Worm (Caenorhabditis elegans) whole organism, L1 larva: ENCODE data around the gene srxa-15.

ENCODE experiments used
- Y116A8C.19 ChIP-seq: sonication (generic microtip); optimal IDR thresholded peaks from 2 replicates; lab custom pipeline; 2016; ENCODE audit warnings: missing compliant biosample characterization, missing genetic modification characterization, borderline replicate concordance
- alr-1 ChIP-seq: fragments of 200-800 bp; sonication (Bioruptor generic); optimal IDR thresholded peaks from 2 replicates; lab custom pipeline; 2018; ENCODE audit warnings: borderline replicate concordance, mild to moderate bottlenecking, missing genetic modification characterization, missing compliant biosample characterization
- aly-2 ChIP-seq: fragments of 150-350 bp; optimal IDR thresholded peaks from 2 replicates; lab custom pipeline; 2014; ENCODE audit warnings: missing biosample characterization, missing genetic modification characterization
- blmp-1 ChIP-seq: fragments of 150-350 bp; optimal IDR thresholded peaks from 2 replicates; lab custom pipeline; 2014; ENCODE audit warnings: missing biosample characterization, missing genetic modification characterization
- ceh-88 ChIP-seq: fragments of 200-800 bp; sonication (Bioruptor generic); IDR thresholded peaks from 2 replicates; pipeline ENCODE4 v1.3.6; 2022; ENCODE audit warnings: missing genetic modification characterization, missing compliant biosample characterization
- efl-1 ChIP-seq, 4 experiments: fragments of 150-350 bp; optimal IDR thresholded peaks in 3 of 4; peaks in 1 of 4; 1 replicate in 1 of 4; 2 replicates in 3 of 4; lab custom pipeline; 2014; ENCODE audit warnings: missing biosample characterization in 2 of 4, missing genetic modification characterization in 2 of 4, missing genetic modification reagents in 2 of 4
- efl-3 ChIP-seq: fragments of 200-800 bp; sonication (Bioruptor generic); optimal IDR thresholded peaks from 2 replicates; lab custom pipeline; 2018; ENCODE audit warnings: mild to moderate bottlenecking, missing genetic modification characterization, missing compliant biosample characterization
- egl-13 ChIP-seq: sonication (generic microtip); optimal IDR thresholded peaks from 2 replicates; lab custom pipeline; 2016; ENCODE audit warnings: missing genotype, missing genetic modification reagents, missing genetic modification characterization, missing compliant biosample characterization
- elt-3 ChIP-seq, 6 experiments: fragments of 150-350 bp in 1 of 6; sonication (generic microtip); optimal IDR thresholded peaks; 2 replicates each; lab custom pipeline; 2017 to 2018; ENCODE audit warnings: missing biosample characterization in 6 of 6, missing genetic modification characterization in 6 of 6, inconsistent platforms in 1 of 6
- fos-1 ChIP-seq: fragments of 150-350 bp; optimal IDR thresholded peaks from 2 replicates; lab custom pipeline; 2014; ENCODE audit warnings: missing biosample characterization, missing genetic modification characterization
- grh-1 ChIP-seq: fragments of 200-800 bp; sonication (Bioruptor generic); IDR thresholded peaks from 2 replicates; pipeline ENCODE4 v1.3.6; 2022; ENCODE audit warnings: missing genetic modification reagents, missing genetic modification characterization, missing compliant biosample characterization
- irx-1 ChIP-seq: sonication (generic microtip); optimal IDR thresholded peaks from 2 replicates; lab custom pipeline; 2016; ENCODE audit warnings: missing genetic modification characterization, missing compliant biosample characterization
- isw-1 ChIP-seq: fragments of 200-800 bp; sonication (Bioruptor generic); IDR thresholded peaks from 2 replicates; pipeline ENCODE4 v1.3.6; 2022; ENCODE audit warnings: missing genetic modification characterization, missing compliant biosample characterization
- lin-13 ChIP-seq: fragments of 150-350 bp; optimal IDR thresholded peaks from 2 replicates; lab custom pipeline; 2014; ENCODE audit warnings: missing biosample characterization, missing genetic modification reagents, missing genetic modification characterization
- lin-15B ChIP-seq: fragments of 150-350 bp; sonication (generic microtip); optimal IDR thresholded peaks from 3 replicates; lab custom pipeline; 2014; ENCODE audit warnings: missing biosample characterization, missing genetic modification characterization
- lin-35 ChIP-seq, 2 experiments: fragments of 150-350 bp; optimal IDR thresholded peaks; 2 replicates each; lab custom pipeline; 2014; ENCODE audit warnings: missing biosample characterization in 2 of 2, missing genetic modification characterization in 2 of 2, missing genetic modification reagents in 2 of 2
- lir-3 ChIP-seq: sonication (generic microtip); optimal IDR thresholded peaks from 2 replicates; lab custom pipeline; 2016; ENCODE audit warnings: mild to moderate bottlenecking, missing genetic modification characterization, moderate library complexity, missing compliant biosample characterization; ENCODE audit not compliant: poor library complexity
- lsy-2 ChIP-seq, 2 experiments: fragments of 150-350 bp; optimal IDR thresholded peaks; 2 replicates each; lab custom pipeline; 2014; ENCODE audit warnings: missing biosample characterization in 2 of 2, missing genetic modification characterization in 2 of 2
- mab-9 ChIP-seq: fragments of 200-800 bp; sonication (Bioruptor generic); IDR thresholded peaks from 2 replicates; pipeline ENCODE4 v1.3.6; 2022; ENCODE audit warnings: missing genetic modification reagents, missing genetic modification characterization, missing compliant biosample characterization
- nhr-11 ChIP-seq: fragments of 150-350 bp; optimal IDR thresholded peaks from 2 replicates; lab custom pipeline; 2014; ENCODE audit warnings: missing biosample characterization, missing genetic modification characterization
- nhr-12 ChIP-seq: sonication (generic microtip); optimal IDR thresholded peaks from 2 replicates; lab custom pipeline; 2017; ENCODE audit warnings: missing biosample characterization, missing genetic modification characterization
- nhr-19 ChIP-seq: fragments of 200-800 bp; sonication (Bioruptor generic); conservative IDR thresholded peaks from 2 replicates; pipeline ENCODE4 v1.3.6; 2022; ENCODE audit warnings: missing genetic modification characterization, missing compliant biosample characterization
- nhr-20 ChIP-seq: sonication (generic microtip); optimal IDR thresholded peaks from 2 replicates; lab custom pipeline; 2016; ENCODE audit warnings: mild to moderate bottlenecking, missing genetic modification characterization, missing compliant biosample characterization
- nhr-28 ChIP-seq: fragments of 150-350 bp; optimal IDR thresholded peaks from 2 replicates; lab custom pipeline; 2014; ENCODE audit warnings: missing biosample characterization, missing genetic modification characterization
- nhr-71 ChIP-seq: sonication (generic microtip); optimal IDR thresholded peaks from 2 replicates; lab custom pipeline; 2016; ENCODE audit warnings: mild to moderate bottlenecking, missing genetic modification characterization, moderate library complexity, missing compliant biosample characterization
- nhr-77 ChIP-seq: fragments of 150-350 bp; optimal IDR thresholded peaks from 2 replicates; lab custom pipeline; 2014; ENCODE audit warnings: missing biosample characterization, missing genetic modification characterization
- nhr-84 ChIP-seq: sonication (generic microtip); optimal IDR thresholded peaks from 2 replicates; lab custom pipeline; 2017; ENCODE audit warnings: missing biosample characterization, missing genetic modification characterization
- pag-3 ChIP-seq: sonication (generic microtip); optimal IDR thresholded peaks from 2 replicates; lab custom pipeline; 2017; ENCODE audit warnings: missing genetic modification characterization, mild to moderate bottlenecking, missing compliant biosample characterization, antibody characterized with exemption, borderline replicate concordance; ENCODE audit not compliant: insufficient read depth
- rnt-1 ChIP-seq: sonication (generic microtip); optimal IDR thresholded peaks from 2 replicates; lab custom pipeline; 2016; ENCODE audit warnings: mild to moderate bottlenecking, missing genetic modification characterization, moderate library complexity, missing compliant biosample characterization
- sptf-1 ChIP-seq: fragments of 150-350 bp; optimal IDR thresholded peaks from 2 replicates; lab custom pipeline; 2014; ENCODE audit warnings: missing biosample characterization, missing genetic modification characterization
- swsn-7 ChIP-seq: sonication (generic microtip); optimal IDR thresholded peaks from 2 replicates; lab custom pipeline; 2016; ENCODE audit warnings: missing genetic modification characterization, missing compliant biosample characterization
- unc-30 ChIP-seq: sonication (generic microtip); optimal IDR thresholded peaks from 2 replicates; lab custom pipeline; 2017; ENCODE audit warnings: missing biosample characterization, missing genetic modification characterization
- unc-62 ChIP-seq: fragments of 150-350 bp; optimal IDR thresholded peaks from 2 replicates; lab custom pipeline; 2014; ENCODE audit warnings: missing biosample characterization, missing genetic modification reagents, missing genetic modification characterization
- unc-98 ChIP-seq: fragments of 200-800 bp; sonication (Bioruptor generic); IDR thresholded peaks from 2 replicates; pipeline ENCODE4 v1.3.6; 2022; ENCODE audit warnings: missing genetic modification characterization, missing compliant biosample characterization
- xbp-1 ChIP-seq: sonication (generic microtip); optimal IDR thresholded peaks from 2 replicates; lab custom pipeline; 2016; ENCODE audit warnings: missing genetic modification characterization, missing compliant biosample characterization
- ztf-11 ChIP-seq, 2 experiments: sonication (generic microtip); optimal IDR thresholded peaks; 2 replicates each; lab custom pipeline; 2016 to 2017; ENCODE audit warnings: missing genetic modification characterization in 2 of 2, missing biosample characterization in 1 of 2, missing compliant biosample characterization in 1 of 2

Gene srxa-15

DNA sequence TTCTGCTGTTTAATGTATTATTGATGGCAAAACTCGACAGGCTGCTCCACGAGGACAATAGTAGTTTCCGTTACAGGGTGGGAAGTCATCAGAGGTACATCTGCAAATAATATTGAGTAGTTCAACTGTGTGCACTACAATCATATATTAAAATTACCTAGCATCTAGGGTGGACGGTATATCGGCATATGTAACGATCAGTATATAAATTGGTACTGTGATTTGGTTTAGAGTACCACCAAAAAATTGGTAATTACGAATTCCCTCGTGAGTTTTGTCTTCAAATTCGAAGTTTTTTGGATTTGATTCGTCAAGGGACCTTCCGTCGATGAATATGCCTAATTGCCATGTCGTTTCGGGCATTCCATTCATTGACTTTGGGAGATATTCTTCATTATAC is 5.1 kb upstream of the srxa-15 start, which contains the start of gene ttr-13:
TSS of gene ttr-13 (minus strand) at position 101 of the 400 bp plus-strand sequence.
- no peak for TF ChIP-seq lir-3 (tag; lab: Kevin White, UChicago)
- no peak for TF ChIP-seq nhr-11 (tag; lab: Kevin White, UChicago)
- no peak for TF ChIP-seq nhr-84
- TF ChIP-seq lin-35 (GFP tag; optimal IDR thresholded peaks at IDR 0.05; lab: Kevin White, UChicago), result no peak
- no peak for TF ChIP-seq lsy-2 (tag; optimal IDR thresholded peaks at IDR 0.05; lab: Kevin White, UChicago)
- no peak for TF ChIP-seq nhr-77 (tag; lab: Kevin White, UChicago)
- TF ChIP-seq pag-3 (tag; lab: Kevin White, UChicago), result no peak
- TF ChIP-seq isw-1 (GFP tag; lab: Robert Waterston, UW), result no peak
- TF ChIP-seq aly-2 (tag; lab: Kevin White, UChicago), result no peak
- no peak for TF ChIP-seq blmp-1 (tag; lab: Kevin White, UChicago)
- no peak for TF ChIP-seq irx-1
- no peak for TF ChIP-seq elt-3 (tag; optimal IDR thresholded peaks at IDR 0.05; lab: Kevin White, UChicago)
- no peak for TF ChIP-seq fos-1 (tag; lab: Kevin White, UChicago)
- TF ChIP-seq unc-98 (GFP tag; lab: Robert Waterston, UW), result no peak
- TF ChIP-seq nhr-12 (tag; lab: Kevin White, UChicago), result no peak
- no peak for TF ChIP-seq alr-1
- no peak for TF ChIP-seq unc-30 (tag; lab: Kevin White, UChicago)
- TF ChIP-seq egl-13 (tag; lab: Kevin White, UChicago), result no peak

DNA sequence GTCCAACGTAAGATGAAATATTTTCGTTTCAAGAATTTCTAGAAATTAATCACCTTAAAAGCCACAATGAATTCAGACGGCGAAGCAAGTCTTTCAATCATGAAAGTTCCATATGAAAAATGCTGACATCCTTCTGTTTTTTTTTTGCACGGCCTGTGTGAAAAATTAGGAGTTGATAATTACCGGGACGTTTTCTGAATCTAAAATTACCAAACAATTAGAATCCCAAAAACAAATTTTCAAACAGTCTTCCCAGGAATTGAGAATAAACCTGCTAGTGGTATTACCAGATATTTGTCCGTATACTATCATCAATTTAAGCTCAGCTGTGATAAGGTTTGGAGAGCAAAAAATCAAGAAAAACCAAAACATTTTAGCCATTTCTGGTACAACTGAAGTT is 3.7 kb upstream of the srxa-15 start, which contains the start of gene Y44A6B.3:
TSS of gene Y44A6B.3 (minus strand) at position 101 of the 400 bp plus-strand sequence.
- TF ChIP-seq efl-1 (optimal IDR thresholded peaks at IDR 0.05; lab: Kevin White, UChicago) (no peak), efl-1 (GFP tag; optimal IDR thresholded peaks at IDR 0.05 in 1 of 2; lab: Kevin White, UChicago) (peak in 1 of 2 experiments; percentile 1), nhr-28 (tag; lab: Kevin White, UChicago) (no peak)

DNA sequence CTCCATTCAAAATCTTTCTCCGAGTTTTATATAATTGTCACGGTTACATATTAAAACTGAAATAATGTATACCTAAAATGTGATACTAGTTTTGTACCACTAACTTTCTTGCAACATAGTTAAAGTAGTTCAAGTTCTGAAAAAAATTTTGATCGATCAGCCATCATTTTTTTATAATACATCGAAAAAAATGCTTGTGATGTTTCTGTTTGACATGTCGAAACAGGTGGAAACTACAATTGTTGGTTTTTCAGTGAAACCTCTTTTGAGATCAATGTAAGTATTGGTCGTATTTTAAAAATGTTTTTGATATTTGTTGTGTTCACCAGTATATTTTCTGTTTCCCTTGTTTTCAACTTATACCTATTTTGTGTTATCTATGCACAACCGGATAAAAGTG is 2.7 kb upstream of the srxa-15 start, which contains the start of gene srxa-14:
TSS of gene srxa-14 (plus strand) at position 301 of the 400 bp plus-strand sequence.
- TF ChIP-seq rnt-1 (tag; lab: Kevin White, UChicago) (no peak), swsn-7 (no peak), lin-15B (tag; lab: Kevin White, UChicago) (no peak), xbp-1 (no peak), nhr-19 (no peak), ceh-88 (GFP tag; lab: Robert Waterston, UW) (no peak), fos-1 (tag; lab: Kevin White, UChicago) (no peak), irx-1 (no peak), Y116A8C.19 (tag; lab: Kevin White, UChicago) (no peak), ztf-11 (tag; optimal IDR thresholded peaks at IDR 0.05; lab: Kevin White, UChicago) (no peak), nhr-71 (tag; lab: Kevin White, UChicago) (no peak), lin-13 (GFP tag; lab: Kevin White, UChicago) (no peak), efl-3 (GFP tag; lab: Kevin White, UChicago) (no peak), nhr-20 (no peak), sptf-1 (no peak)

DNA sequence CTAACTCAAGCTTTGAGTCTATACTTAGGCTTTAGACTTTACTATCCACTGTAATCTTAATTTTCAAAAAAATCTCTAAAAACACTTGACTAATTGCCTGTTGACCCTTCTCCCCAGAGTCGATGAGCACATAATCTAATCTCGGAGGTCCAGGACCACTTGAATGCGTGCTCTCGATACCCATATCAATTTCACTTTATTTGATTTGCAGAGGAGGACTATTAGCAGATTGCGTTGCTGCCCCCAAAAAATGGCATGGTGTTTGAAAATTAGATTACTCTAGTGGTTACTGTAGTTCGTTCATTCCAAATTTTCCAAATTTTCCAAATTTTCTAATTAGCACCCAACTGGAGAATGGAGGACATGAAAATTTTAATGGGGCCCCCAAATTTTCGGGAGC is 3.5 kb downstream of the srxa-15 start:
- TF ChIP-seq mab-9 (GFP tag; lab: Robert Waterston, UW) (0 out of 2 replicates have a peak, but pooled peaks have one; percentile 10), unc-62 (GFP tag; lab: Kevin White, UChicago) (no peak), grh-1 (GFP tag; lab: Robert Waterston, UW) (no peak), lin-15B (tag; lab: Kevin White, UChicago) (no peak)
- TF ChIP-seq, all 84 proteins: peak for 1
